Comparison of ENCODE assay signal across 3 worm cellular contexts in genomic region chrIII:6280070-6280596, ce11.
TF ChIP-seq lines count a peak whose summit lies in the region.

hmg-1.2 (plus strand) TSS chrIII:6280380.

TF ChIP-seq in whole organism, L1 larva, 84 proteins besides CTCF, POLR2A, EP300 and RAD21 (continued from another document and continues in another):
- TF ChIP-seq isw-1 (GFP tag; IDR thresholded peaks at IDR 0.05; lab: Robert Waterston, UW) (peak; percentile 63), sox-4 (tag; optimal IDR thresholded peaks at IDR 0.05; lab: Kevin White, UChicago) (no peak), fkh-8 (tag; optimal IDR thresholded peaks at IDR 0.05; lab: Kevin White, UChicago) (peak; percentile 85), efl-3 (GFP tag; optimal IDR thresholded peaks at IDR 0.05; lab: Kevin White, UChicago) (no peak), sup-37 (GFP tag; optimal IDR thresholded peaks at IDR 0.05; lab: Kevin White, UChicago) (peak; percentile 46), tbx-2 (tag; optimal IDR thresholded peaks at IDR 0.05; lab: Kevin White, UChicago) (peak; percentile 88), hlh-17 (GFP tag; optimal IDR thresholded peaks at IDR 0.05; lab: Kevin White, UChicago; ENCODE audit: borderline replicate concordance) (no peak), nhr-28 (tag; optimal IDR thresholded peaks at IDR 0.05; lab: Kevin White, UChicago) (no peak), nhr-85 (tag; lab: Kevin White, UChicago) (peak; percentile 92), swsn-7 (tag; optimal IDR thresholded peaks at IDR 0.05; lab: Kevin White, UChicago) (peak; percentile 92), ama-1 (optimal IDR thresholded peaks at IDR 0.05; lab: Kevin White, UChicago) (no peak), fkh-4 (tag; optimal IDR thresholded peaks at IDR 0.05; lab: Kevin White, UChicago; ENCODE audit: borderline replicate concordance) (peak; percentile 49), C16A3.4 (tag; optimal IDR thresholded peaks at IDR 0.05; lab: Kevin White, UChicago) (peak; percentile 74), mab-9 (GFP tag; IDR thresholded peaks at IDR 0.05; lab: Robert Waterston, UW) (0 out of 2 replicates have a peak, but pooled peaks have one; percentile 47), nhr-90 (tag; optimal IDR thresholded peaks at IDR 0.05; lab: Kevin White, UChicago; ENCODE audit: poor library complexity) (peak; percentile 69), xbp-1 (tag; optimal IDR thresholded peaks at IDR 0.05; lab: Kevin White, UChicago) (peak; percentile 77), hlh-4 (tag; optimal IDR thresholded peaks at IDR 0.05; lab: Kevin White, UChicago) (no peak), nhr-76 (tag; optimal IDR thresholded peaks at IDR 0.05; lab: Kevin White, UChicago) (no peak), snu-23 (GFP tag; optimal IDR thresholded peaks at IDR 0.05; lab: Kevin White, UChicago) (peak; percentile 96), nhr-47 (tag; optimal IDR thresholded peaks at IDR 0.05; lab: Kevin White, UChicago) (peak; percentile 83), Y116A8C.19 (tag; optimal IDR thresholded peaks at IDR 0.05; lab: Kevin White, UChicago; ENCODE audit: borderline replicate concordance) (no peak), elt-2 (tag; optimal IDR thresholded peaks at IDR 0.05; lab: Kevin White, UChicago) (peak; percentile 68), pax-3 (tag; optimal IDR thresholded peaks at IDR 0.05; lab: Kevin White, UChicago) (peak; percentile 10), ceh-63 (GFP tag; optimal IDR thresholded peaks at IDR 0.05; lab: Kevin White, UChicago) (no peak), C04F5.9 (tag; optimal IDR thresholded peaks at IDR 0.05; lab: Kevin White, UChicago) (no peak), unc-30 (tag; optimal IDR thresholded peaks at IDR 0.05; lab: Kevin White, UChicago) (no peak), aha-1 (tag; optimal IDR thresholded peaks at IDR 0.05; lab: Kevin White, UChicago) (no peak), dsc-1 (tag; optimal IDR thresholded peaks at IDR 0.05; lab: Kevin White, UChicago) (peak; percentile 84), nhr-12 (tag; optimal IDR thresholded peaks at IDR 0.05; lab: Kevin White, UChicago) (no peak), pag-3 (tag; optimal IDR thresholded peaks at IDR 0.05; lab: Kevin White, UChicago; ENCODE audit: borderline replicate concordance, insufficient read depth) (no peak), nhr-237 (tag; optimal IDR thresholded peaks at IDR 0.05; lab: Kevin White, UChicago) (no peak), hpl-2 (GFP tag; optimal IDR thresholded peaks at IDR 0.05; lab: Kevin White, UChicago) (peak; percentile 68), grh-1 (GFP tag; IDR thresholded peaks at IDR 0.05; lab: Robert Waterston, UW) (peak; percentile 22; the same call in 1 of the 2 replicates), nhr-11 (tag; optimal IDR thresholded peaks at IDR 0.05; lab: Kevin White, UChicago) (peak; percentile 57), aly-2 (tag; optimal IDR thresholded peaks at IDR 0.05; lab: Kevin White, UChicago) (peak; percentile 59), fkh-10 (GFP tag; optimal IDR thresholded peaks at IDR 0.05; lab: Kevin White, UChicago) (peak; percentile 56), vab-15 (tag; optimal IDR thresholded peaks at IDR 0.05; lab: Kevin White, UChicago) (no peak), pqm-1 (tag; optimal IDR thresholded peaks at IDR 0.05; lab: Kevin White, UChicago) (no peak), ztf-11 (tag; optimal IDR thresholded peaks at IDR 0.05; lab: Kevin White, UChicago) (peak in 1 of 2 experiments; percentile 52), lin-35 (GFP tag; optimal IDR thresholded peaks at IDR 0.05; lab: Kevin White, UChicago) (peak; percentile 74 to 79), jun-1 (tag; optimal IDR thresholded peaks at IDR 0.05; lab: Kevin White, UChicago) (peak; percentile 76), ceh-90 (tag; optimal IDR thresholded peaks at IDR 0.05; lab: Kevin White, UChicago) (peak; percentile 24)

TF ChIP-seq in whole organism, L3 larva, 47 proteins besides CTCF, POLR2A, EP300 and RAD21 (continued from another document):
- peak; percentile 89 for TF ChIP-seq nfya-1 (tag; optimal IDR thresholded peaks at IDR 0.05; lab: Kevin White, UChicago; ENCODE audit: insufficient read depth)
- TF ChIP-seq nhr-25 (tag; optimal IDR thresholded peaks at IDR 0.05; lab: Kevin White, UChicago), result peak; percentile 87
- TF ChIP-seq nhr-76 (tag; optimal IDR thresholded peaks at IDR 0.05; lab: Kevin White, UChicago), result no peak
- TF ChIP-seq daf-12 (tag; optimal IDR thresholded peaks at IDR 0.05; lab: Kevin White, UChicago), result no peak
- no peak for TF ChIP-seq ceh-16 (tag; optimal IDR thresholded peaks at IDR 0.05; lab: Kevin White, UChicago)
- TF ChIP-seq lin-39 (tag; optimal IDR thresholded peaks at IDR 0.05; lab: Kevin White, UChicago), result peak; percentile 70
- TF ChIP-seq sea-2 (GFP tag; optimal IDR thresholded peaks at IDR 0.05; lab: Kevin White, UChicago), result no peak
- TF ChIP-seq elt-3 (tag; optimal IDR thresholded peaks at IDR 0.05; lab: Kevin White, UChicago), result peak in 1 of 3 experiments; percentile 44
- TF ChIP-seq R02D3.7 (tag; optimal IDR thresholded peaks at IDR 0.05; lab: Kevin White, UChicago), result peak; percentile 67
- TF ChIP-seq nhr-23 (tag; optimal IDR thresholded peaks at IDR 0.05; lab: Kevin White, UChicago), result peak; percentile 88
- TF ChIP-seq pha-4 (tag; optimal IDR thresholded peaks at IDR 0.05; lab: Kevin White, UChicago), result peak; percentile 44
- peak; percentile 76 for TF ChIP-seq ceh-28 (tag; optimal IDR thresholded peaks at IDR 0.05; lab: Kevin White, UChicago)
- peak; percentile 47 for TF ChIP-seq zag-1 (tag; optimal IDR thresholded peaks at IDR 0.05; lab: Kevin White, UChicago)
- TF ChIP-seq nhr-43 (tag; optimal IDR thresholded peaks at IDR 0.05; lab: Kevin White, UChicago; ENCODE audit: poor library complexity, severe bottlenecking), result peak; percentile 48
- no peak for TF ChIP-seq aly-2 (tag; optimal IDR thresholded peaks at IDR 0.05; lab: Kevin White, UChicago)
- no peak for TF ChIP-seq ama-1 (optimal IDR thresholded peaks at IDR 0.05; lab: Kevin White, UChicago)
- TF ChIP-seq nhr-28 (tag; optimal IDR thresholded peaks at IDR 0.05; lab: Kevin White, UChicago), result no peak
- no peak for TF ChIP-seq ztf-4 (tag; optimal IDR thresholded peaks at IDR 0.05; lab: Kevin White, UChicago)
- peak; percentile 2 for TF ChIP-seq nhr-77 (tag; optimal IDR thresholded peaks at IDR 0.05; lab: Kevin White, UChicago)
- TF ChIP-seq nhr-67 (tag; optimal IDR thresholded peaks at IDR 0.05; lab: Kevin White, UChicago), result no peak
- TF ChIP-seq ztf-11 (tag; optimal IDR thresholded peaks at IDR 0.05; lab: Kevin White, UChicago), result no peak
- peak; percentile 71 for TF ChIP-seq egl-5 (tag; optimal IDR thresholded peaks at IDR 0.05; lab: Kevin White, UChicago)
- no peak for TF ChIP-seq ceh-9 (tag; optimal IDR thresholded peaks at IDR 0.05; lab: Kevin White, UChicago)
- TF ChIP-seq lsy-12 (tag; optimal IDR thresholded peaks at IDR 0.05; lab: Kevin White, UChicago), result peak; percentile 88
- TF ChIP-seq hmg-11 (tag; optimal IDR thresholded peaks at IDR 0.05; lab: Kevin White, UChicago), result peak; percentile 98
- TF ChIP-seq tbx-2 (tag; optimal IDR thresholded peaks at IDR 0.05; lab: Kevin White, UChicago), result peak; percentile 34
- TF ChIP-seq eor-1 (tag; optimal IDR thresholded peaks at IDR 0.05; lab: Kevin White, UChicago), result no peak

TF ChIP-seq in whole organism, young adult, 124 proteins besides CTCF, POLR2A, EP300 and RAD21 (continued from another document):
- TF ChIP-seq mcd-1 (GFP tag; IDR thresholded peaks at IDR 0.05; lab: Robert Waterston, UW) (peak; percentile 57), let-607 (tag; optimal IDR thresholded peaks at IDR 0.05; lab: Kevin White, UChicago) (peak in 1 of 2 experiments; percentile 29), repo-1 (tag; optimal IDR thresholded peaks at IDR 0.05; lab: Kevin White, UChicago) (peak; percentile 73), rcor-1 (GFP tag; IDR thresholded peaks at IDR 0.05; lab: Robert Waterston, UW) (peak; percentile 47; the same call in 1 of the 2 replicates), madf-10 (tag; optimal IDR thresholded peaks at IDR 0.05; lab: Kevin White, UChicago) (peak; percentile 65), ama-1 (optimal IDR thresholded peaks at IDR 0.05; lab: Kevin White, UChicago) (no peak), ama-1 (GFP tag; optimal IDR thresholded peaks at IDR 0.05; lab: Kevin White, UChicago) (no peak), mes-4 (tag; optimal IDR thresholded peaks at IDR 0.05; lab: Kevin White, UChicago) (no peak), madf-6 (GFP tag; IDR thresholded peaks at IDR 0.05; lab: Robert Waterston, UW) (peak; percentile 38; the same call in 1 of the 2 replicates), ceh-79 (tag; optimal IDR thresholded peaks at IDR 0.05; lab: Kevin White, UChicago) (peak; percentile 32), tlf-1 (GFP tag; optimal IDR thresholded peaks at IDR 0.05; lab: Kevin White, UChicago) (peak; percentile 55), nhr-80 (tag; optimal IDR thresholded peaks at IDR 0.05; lab: Kevin White, UChicago) (peak; percentile 74), dpl-1 (GFP tag; optimal IDR thresholded peaks at IDR 0.05; lab: Kevin White, UChicago) (no peak), F39B2.1 (GFP tag; IDR thresholded peaks at IDR 0.05; lab: Robert Waterston, UW) (no peak), akir-1 (GFP tag; optimal IDR thresholded peaks at IDR 0.05; lab: Kevin White, UChicago) (no peak), pbrm-1 (GFP tag; IDR thresholded peaks at IDR 0.05; lab: Robert Waterston, UW) (peak; percentile 71), lin-26 (GFP tag; IDR thresholded peaks at IDR 0.05; lab: Robert Waterston, UW) (peak; percentile 47; the same call in 1 of the 2 replicates), ztf-26 (tag; optimal IDR thresholded peaks at IDR 0.05; lab: Kevin White, UChicago) (peak; percentile 69), egl-18 (GFP tag; IDR thresholded peaks at IDR 0.05; lab: Robert Waterston, UW) (0 out of 2 replicates have a peak, but pooled peaks have one; percentile 35), K12H6.12 (tag; optimal IDR thresholded peaks at IDR 0.05; lab: Kevin White, UChicago) (peak; percentile 65), tbp1 (GFP tag; optimal IDR thresholded peaks at IDR 0.05; lab: Kevin White, UChicago) (peak; percentile 36), ceh-27 (GFP tag; optimal IDR thresholded peaks at IDR 0.05; lab: Kevin White, UChicago) (peak; percentile 76), egrh-3 (GFP tag; IDR thresholded peaks at IDR 0.05; lab: Robert Waterston, UW) (0 out of 2 replicates have a peak, but pooled peaks have one; percentile 32), hlh-26 (GFP tag; conservative IDR thresholded peaks at IDR 0.05; lab: Robert Waterston, UW) (no peak), rec-8 (tag; optimal IDR thresholded peaks at IDR 0.05; lab: Kevin White, UChicago) (no peak), gei-17 (GFP tag; optimal IDR thresholded peaks at IDR 0.05; lab: Kevin White, UChicago) (peak; percentile 67), snpc-3.4 (tag; optimal IDR thresholded peaks at IDR 0.05; lab: Kevin White, UChicago) (peak; percentile 23)
TF ChIP-seq in whole organism, young adult: peak in this region for 42.
